Fruit fly (Drosophila melanogaster) whole organism, embryonic: ENCODE measurements around the gene Gr28a.

Experiments used
- p53 ChIP-seq: fragments of 200-800 bp; sonication (Bioruptor generic); optimal IDR thresholded peaks from 2 replicates; lab custom pipeline; 2016; ENCODE audit warnings: missing biosample characterization, missing genetic modification characterization
- run ChIP-seq: fragments of 200-800 bp; sonication (Bioruptor generic); optimal IDR thresholded peaks from 3 replicates; lab custom pipeline; 2018; ENCODE audit warnings: missing biosample characterization, mild to moderate bottlenecking, missing genetic modification characterization
- toy ChIP-seq: fragments of 200-800 bp; sonication (Bioruptor generic); IDR thresholded peaks from 2 replicates; pipeline ENCODE4 v1.3.6; 2022; ENCODE audit warnings: missing biosample characterization, missing genetic modification characterization

DNA sequence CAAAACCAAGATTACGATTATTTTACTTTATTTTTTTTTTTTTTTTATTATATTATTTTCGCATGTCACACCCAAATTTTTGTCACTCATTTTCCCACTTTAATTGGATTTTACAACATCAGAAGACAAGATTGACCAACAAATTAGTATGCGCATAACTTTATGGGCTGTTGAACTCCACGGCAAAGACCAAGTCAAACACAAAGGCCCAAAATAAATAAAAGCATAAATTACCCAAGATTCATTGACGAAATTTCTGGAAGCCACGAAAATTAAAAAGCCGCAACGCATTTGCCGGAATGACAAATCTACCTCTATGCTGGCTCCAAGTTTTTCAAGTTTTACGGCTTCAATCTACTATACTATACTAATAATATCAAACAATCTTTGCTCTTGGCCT is 11.9 kb downstream of the Gr28a start:
- TF ChIP-seq p53 (GFP tag; lab: Kevin White, UChicago), result no peak
- TF ChIP-seq run (tag; lab: Kevin White, UChicago), result no peak
- TF ChIP-seq toy, result no peak
